Worm (Caenorhabditis elegans) whole organism, L4 larva: ENCODE measurements around the gene unc-96.

Experiments used
- F37D6.2 ChIP-seq: sonication (generic microtip); optimal IDR thresholded peaks from 2 replicates; lab custom pipeline; 2016; ENCODE audit warnings: mild to moderate bottlenecking, missing genetic modification characterization, missing compliant biosample characterization
- F49E8.2 ChIP-seq: sonication (generic microtip); optimal IDR thresholded peaks from 2 replicates; lab custom pipeline; 2016; ENCODE audit warnings: missing compliant biosample characterization, mild to moderate bottlenecking, missing genetic modification characterization, borderline replicate concordance
- ceh-44 ChIP-seq: fragments of 200-800 bp; sonication (Bioruptor generic); IDR thresholded peaks from 2 replicates; pipeline ENCODE4 v1.3.6; 2022; ENCODE audit warnings: missing genetic modification reagents, missing genetic modification characterization, missing compliant biosample characterization
- daf-16 ChIP-seq, 3 experiments: sonication (generic microtip); optimal IDR thresholded peaks; 2 replicates each; lab custom pipeline; 2016 to 2017; ENCODE audit warnings: missing genetic modification characterization in 3 of 3, missing genetic modification reagents in 3 of 3, mild to moderate bottlenecking in 2 of 3, missing compliant biosample characterization in 2 of 3, missing biosample characterization in 1 of 3, moderate library complexity in 1 of 3
- daf-19 ChIP-seq: fragments of 200-800 bp; sonication (Bioruptor generic); conservative IDR thresholded peaks from 2 replicates; pipeline ENCODE4 v1.3.6; 2022; ENCODE audit warnings: missing genetic modification characterization, missing compliant biosample characterization
- dmd-8 ChIP-seq: fragments of 200-800 bp; sonication (Bioruptor generic); IDR thresholded peaks from 2 replicates; pipeline ENCODE4 v1.3.6; 2022; ENCODE audit warnings: missing genetic modification characterization, missing compliant biosample characterization
- dmd-9 ChIP-seq: fragments of 200-800 bp; sonication (Bioruptor generic); IDR thresholded peaks from 2 replicates; pipeline ENCODE4 v1.3.6; 2022; ENCODE audit warnings: missing genetic modification reagents, missing genetic modification characterization, missing compliant biosample characterization
- fkh-10 ChIP-seq: fragments of 150-350 bp; optimal IDR thresholded peaks from 2 replicates; lab custom pipeline; 2014; ENCODE audit warnings: missing biosample characterization, missing genetic modification reagents, missing genetic modification characterization
- hif-1 ChIP-seq, 2 experiments: sonication (generic microtip); optimal IDR thresholded peaks; 2 replicates each; lab custom pipeline; 2016 to 2017; ENCODE audit warnings: missing compliant biosample characterization in 2 of 2, missing genetic modification characterization in 2 of 2, missing genetic modification reagents in 2 of 2, missing genotype in 2 of 2, mild to moderate bottlenecking in 1 of 2
- hmg-1.1 ChIP-seq: fragments of 200-800 bp; sonication (Bioruptor generic); IDR thresholded peaks from 2 replicates; pipeline ENCODE4 v1.3.6; 2022; ENCODE audit warnings: missing genetic modification reagents, missing genetic modification characterization, missing compliant biosample characterization
- lin-29 ChIP-seq: fragments of 200-800 bp; sonication (Bioruptor generic); IDR thresholded peaks from 2 replicates; pipeline ENCODE4 v1.3.6; 2022; ENCODE audit warnings: missing genetic modification reagents, missing genetic modification characterization, missing compliant biosample characterization
- lin-38 ChIP-seq: fragments of 200-800 bp; sonication (Bioruptor generic); IDR thresholded peaks from 2 replicates; pipeline ENCODE4 v1.3.6; 2022; ENCODE audit warnings: missing genetic modification reagents, missing genetic modification characterization, missing compliant biosample characterization
- mep-1 ChIP-seq: fragments of 150-350 bp; sonication (generic microtip); optimal IDR thresholded peaks from 3 replicates; lab custom pipeline; 2014; ENCODE audit warnings: missing biosample characterization, missing genetic modification characterization
- mxl-2 ChIP-seq: fragments of 200-800 bp; sonication (Bioruptor generic); conservative IDR thresholded peaks from 2 replicates; pipeline ENCODE4 v1.3.6; 2022; ENCODE audit warnings: missing genetic modification reagents, missing genetic modification characterization, missing compliant biosample characterization
- nhr-10 ChIP-seq: fragments of 150-350 bp; optimal IDR thresholded peaks from 2 replicates; lab custom pipeline; 2014; ENCODE audit warnings: missing biosample characterization, missing genetic modification characterization
- nhr-11 ChIP-seq: fragments of 150-350 bp; optimal IDR thresholded peaks from 2 replicates; lab custom pipeline; 2014; ENCODE audit warnings: missing biosample characterization, missing genetic modification characterization
- nhr-237 ChIP-seq: sonication (generic microtip); optimal IDR thresholded peaks from 2 replicates; lab custom pipeline; 2017; ENCODE audit warnings: missing biosample characterization, missing genetic modification characterization
- nhr-28 ChIP-seq: fragments of 150-350 bp; optimal IDR thresholded peaks from 2 replicates; lab custom pipeline; 2014; ENCODE audit warnings: missing biosample characterization, missing genetic modification characterization
- nhr-41 ChIP-seq: fragments of 200-800 bp; sonication (Bioruptor generic); IDR thresholded peaks from 2 replicates; pipeline ENCODE4 v1.3.6; 2022; ENCODE audit warnings: missing genetic modification reagents, missing genetic modification characterization, missing compliant biosample characterization
- nhr-42 ChIP-seq: fragments of 200-800 bp; sonication (Bioruptor generic); IDR thresholded peaks from 2 replicates; pipeline ENCODE4 v1.3.6; 2022; ENCODE audit warnings: missing genetic modification characterization, missing compliant biosample characterization
- pha-4 ChIP-seq, 2 experiments: fragments of 150-350 bp in 1 of 2; fragments of 200-800 bp in 1 of 2; sonication (Bioruptor generic) in 1 of 2; IDR thresholded peaks in 1 of 2; optimal IDR thresholded peaks in 1 of 2; 2 replicates each; pipeline versions ENCODE4 v1.3.6 to Lab custom; 2014 to 2022; ENCODE audit warnings: missing genetic modification characterization in 2 of 2, missing genetic modification reagents in 2 of 2, missing biosample characterization in 1 of 2, missing compliant biosample characterization in 1 of 2
- skn-1 ChIP-seq: fragments of 150-350 bp; optimal IDR thresholded peaks from 2 replicates; lab custom pipeline; 2014; ENCODE audit warnings: missing biosample characterization, missing genetic modification characterization
- spr-3 ChIP-seq: fragments of 200-800 bp; sonication (Bioruptor generic); optimal IDR thresholded peaks from 2 replicates; lab custom pipeline; 2018; ENCODE audit warnings: mild to moderate bottlenecking, missing genetic modification characterization, missing compliant biosample characterization
- tra-1 ChIP-seq: fragments of 200-800 bp; sonication (Bioruptor generic); IDR thresholded peaks from 2 replicates; pipeline ENCODE4 v1.3.6; 2022; ENCODE audit warnings: missing genetic modification reagents, missing genetic modification characterization, missing compliant biosample characterization
- unc-62 ChIP-seq, 3 experiments: fragments of 150-350 bp in 1 of 3; sonication (generic microtip); optimal IDR thresholded peaks in 2 of 3; peaks in 1 of 3; 1 replicate in 1 of 3; 2 replicates in 2 of 3; lab custom pipeline; 2014 to 2017; ENCODE audit warnings: missing biosample characterization in 3 of 3, missing genetic modification characterization in 3 of 3, missing genetic modification reagents in 3 of 3, missing genotype in 1 of 3
- zip-2 ChIP-seq: fragments of 150-350 bp; optimal IDR thresholded peaks from 2 replicates; lab custom pipeline; 2014; ENCODE audit warnings: missing biosample characterization, missing genetic modification characterization

unc-96 gene

DNA sequence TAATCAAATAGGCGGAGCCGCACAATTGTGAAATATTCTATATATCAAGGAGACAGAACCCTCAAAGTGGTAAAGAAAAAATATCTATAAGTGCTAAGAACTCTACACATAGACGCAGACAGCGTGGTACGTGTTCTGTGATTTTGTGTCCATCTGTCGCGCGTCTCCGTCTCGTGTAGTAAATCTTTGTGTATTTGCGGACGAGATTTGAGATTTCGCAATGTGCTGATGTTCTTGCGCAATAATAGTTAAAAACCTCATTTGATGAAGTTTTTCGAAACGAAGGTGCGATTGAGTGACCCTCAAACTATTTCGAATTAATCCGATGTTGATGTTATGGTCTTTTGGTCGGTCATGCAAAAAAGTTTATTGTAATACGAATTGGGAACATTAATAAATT lies 47.8 kb downstream of the unc-96 start (continued):
- no peak for TF ChIP-seq pha-4 (GFP tag; IDR thresholded peaks at IDR 0.05; lab: Robert Waterston, UW)
- peak; percentile 41 for TF ChIP-seq pha-4 (tag; optimal IDR thresholded peaks at IDR 0.05; lab: Kevin White, UChicago)
- no peak for TF ChIP-seq skn-1 (tag; lab: Kevin White, UChicago)
- no peak for TF ChIP-seq lin-38
- no peak for TF ChIP-seq F37D6.2 (tag; lab: Kevin White, UChicago)
- no peak for TF ChIP-seq lin-29 (GFP tag; lab: Robert Waterston, UW)
- TF ChIP-seq dmd-9 (GFP tag; lab: Robert Waterston, UW): no peak
- no peak for TF ChIP-seq daf-16 (GFP tag; optimal IDR thresholded peaks at IDR 0.05; lab: Kevin White, UChicago)
- no peak for TF ChIP-seq daf-16 (tag; optimal IDR thresholded peaks at IDR 0.05; lab: Kevin White, UChicago)
- TF ChIP-seq fkh-10 (GFP tag; lab: Kevin White, UChicago): peak; percentile 31
- TF ChIP-seq mep-1: peak; percentile 44
- TF ChIP-seq nhr-28 (tag; lab: Kevin White, UChicago): peak; percentile 56
- no peak for TF ChIP-seq nhr-10 (tag; lab: Kevin White, UChicago)
- TF ChIP-seq hmg-1.1 (GFP tag; lab: Robert Waterston, UW): 0 out of 2 replicates have a peak, but pooled peaks have one; percentile 37
- peak in 1 of 2 experiments; percentile 46 for TF ChIP-seq hif-1 (tag; optimal IDR thresholded peaks at IDR 0.05; lab: Kevin White, UChicago)
- peak; percentile 85 for TF ChIP-seq zip-2 (tag; lab: Kevin White, UChicago)
- TF ChIP-seq, all 104 proteins: peak for 18

DNA sequence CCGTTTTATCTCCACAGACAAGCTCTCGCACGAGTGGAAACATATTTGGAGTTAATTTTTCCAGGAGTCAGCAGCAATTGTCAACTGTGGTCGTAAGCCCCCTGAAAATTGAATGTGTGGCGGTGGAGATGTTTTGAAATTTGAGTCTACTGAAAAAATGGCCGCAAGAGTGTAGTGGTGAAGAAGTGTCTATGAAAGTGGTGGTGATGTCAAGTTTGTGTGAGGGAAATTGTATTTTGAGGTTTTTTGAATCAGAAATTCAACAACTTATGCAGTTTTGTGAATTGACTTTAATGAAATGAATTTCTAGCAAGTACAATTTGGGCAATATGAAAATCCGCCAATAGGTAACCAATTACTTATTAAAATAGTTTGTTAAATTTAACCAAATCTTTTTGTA lies 48.5 kb downstream of the unc-96 start, which contains the start of gene mrp-2:
mrp-2 (minus strand) TSS at position 101 of the 400 bp plus-strand sequence.
- TF ChIP-seq unc-62 (GFP tag; optimal IDR thresholded peaks at IDR 0.05 in 1 of 2; lab: Kevin White, UChicago) (peak in 1 of 2 experiments; percentile 41), unc-62 (tag; optimal IDR thresholded peaks at IDR 0.05; lab: Kevin White, UChicago) (no peak), lin-38 (no peak)

ce11 chrX:571367-571766 lies 49.7 kb downstream of the unc-96 start:
- TF ChIP-seq dmd-8 (GFP tag; lab: Robert Waterston, UW) (no peak), daf-19 (GFP tag; lab: Robert Waterston, UW) (no peak), mxl-2 (GFP tag; lab: Robert Waterston, UW) (no peak), F37D6.2 (tag; lab: Kevin White, UChicago) (no peak), nhr-41 (no peak), nhr-237 (tag; lab: Kevin White, UChicago) (no peak), hif-1 (tag; optimal IDR thresholded peaks at IDR 0.05; lab: Kevin White, UChicago) (no peak), nhr-42 (GFP tag; lab: Robert Waterston, UW) (no peak), F49E8.2 (no peak), spr-3 (GFP tag; lab: Kevin White, UChicago) (no peak), nhr-11 (tag; lab: Kevin White, UChicago) (no peak), ceh-44 (no peak), tra-1 (no peak)
